Worm (Caenorhabditis elegans) whole organism, L4 larva: ENCODE results near the gene T20B3.1.

Experiments used
- Y105C5A.15 ChIP-seq: fragments of 200-800 bp; sonication (Bioruptor generic); IDR thresholded peaks from 2 replicates; pipeline ENCODE4 v1.3.6; 2022; ENCODE audit warnings: missing genetic modification characterization, missing compliant biosample characterization
- Y48G9A.11 ChIP-seq: fragments of 200-800 bp; sonication (Bioruptor generic); IDR thresholded peaks from 2 replicates; pipeline ENCODE4 v1.3.6; 2022; ENCODE audit warnings: missing genetic modification reagents, missing genetic modification characterization, missing compliant biosample characterization
- ZK337.2 ChIP-seq: fragments of 200-800 bp; sonication (Bioruptor generic); IDR thresholded peaks from 2 replicates; pipeline ENCODE4 v1.3.6; 2022; ENCODE audit warnings: missing genetic modification reagents, missing genetic modification characterization, missing compliant biosample characterization
- ZK546.5 ChIP-seq, 2 experiments: sonication (generic microtip); optimal IDR thresholded peaks; 2 replicates each; lab custom pipeline; 2017; ENCODE audit warnings: missing biosample characterization in 2 of 2, missing genetic modification characterization in 2 of 2
- aha-1 ChIP-seq: fragments of 150-350 bp; peaks from one replicate; lab custom pipeline; 2014; ENCODE audit warnings: missing biosample characterization, missing genetic modification characterization
- arid-1 ChIP-seq: fragments of 200-800 bp; sonication (Bioruptor generic); conservative IDR thresholded peaks from 2 replicates; pipeline ENCODE4 v1.3.6; 2022; ENCODE audit warnings: missing genetic modification reagents, missing genetic modification characterization, missing compliant biosample characterization
- ceh-20 ChIP-seq: fragments of 200-800 bp; sonication (Bioruptor generic); IDR thresholded peaks from 2 replicates; pipeline ENCODE4 v1.3.6; 2022; ENCODE audit warnings: missing genetic modification reagents, missing genetic modification characterization, missing compliant biosample characterization
- ceh-82 ChIP-seq: sonication (generic microtip); optimal IDR thresholded peaks from 2 replicates; lab custom pipeline; 2017; ENCODE audit warnings: missing biosample characterization, missing genetic modification characterization
- ctbp-1 ChIP-seq: fragments of 200-800 bp; sonication (Bioruptor generic); IDR thresholded peaks from 2 replicates; pipeline ENCODE4 v1.3.6; 2022; ENCODE audit warnings: missing genetic modification reagents, missing genetic modification characterization, missing compliant biosample characterization
- daf-12 ChIP-seq: fragments of 150-350 bp; optimal IDR thresholded peaks from 2 replicates; lab custom pipeline; 2014; ENCODE audit warnings: missing biosample characterization, missing genetic modification reagents, missing genetic modification characterization
- daf-8 ChIP-seq: fragments of 200-800 bp; sonication (Bioruptor generic); IDR thresholded peaks from 2 replicates; pipeline ENCODE4 v1.3.6; 2022; ENCODE audit warnings: missing genetic modification characterization, missing compliant biosample characterization
- duxl-1 ChIP-seq: sonication (generic microtip); optimal IDR thresholded peaks from 2 replicates; lab custom pipeline; 2016; ENCODE audit warnings: mild to moderate bottlenecking, missing genetic modification characterization, moderate library complexity, missing compliant biosample characterization; ENCODE audit not compliant: poor library complexity
- dve-1 ChIP-seq: sonication (generic microtip); optimal IDR thresholded peaks from 2 replicates; lab custom pipeline; 2017; ENCODE audit warnings: antibody characterized with exemption, mild to moderate bottlenecking, missing genetic modification characterization, missing compliant biosample characterization; ENCODE audit not compliant: insufficient read depth
- egl-27 ChIP-seq: sonication (generic microtip); optimal IDR thresholded peaks from 3 replicates; lab custom pipeline; 2017; ENCODE audit warnings: missing biosample characterization, missing genetic modification reagents, missing genetic modification characterization
- egl-43 ChIP-seq: fragments of 200-800 bp; sonication (Bioruptor generic); IDR thresholded peaks from 2 replicates; pipeline ENCODE4 v1.3.6; 2022; ENCODE audit warnings: missing genetic modification reagents, missing genetic modification characterization, missing compliant biosample characterization
- gei-8 ChIP-seq: fragments of 200-800 bp; sonication (Bioruptor generic); optimal IDR thresholded peaks from 2 replicates; lab custom pipeline; 2018; ENCODE audit warnings: mild to moderate bottlenecking, missing genetic modification characterization, missing compliant biosample characterization
- hlh-11 ChIP-seq: fragments of 200-800 bp; sonication (Bioruptor generic); optimal IDR thresholded peaks from 2 replicates; lab custom pipeline; 2018; ENCODE audit warnings: mild to moderate bottlenecking, missing genetic modification characterization, missing compliant biosample characterization
- hlh-30 ChIP-seq: sonication (generic microtip); optimal IDR thresholded peaks from 2 replicates; lab custom pipeline; 2017; ENCODE audit warnings: antibody characterized with exemption, mild to moderate bottlenecking, missing genetic modification characterization, missing compliant biosample characterization; ENCODE audit not compliant: insufficient read depth
- lin-13 ChIP-seq: fragments of 150-350 bp; optimal IDR thresholded peaks from 2 replicates; lab custom pipeline; 2014; ENCODE audit warnings: missing biosample characterization, missing genetic modification reagents, missing genetic modification characterization
- lin-29 ChIP-seq: fragments of 200-800 bp; sonication (Bioruptor generic); IDR thresholded peaks from 2 replicates; pipeline ENCODE4 v1.3.6; 2022; ENCODE audit warnings: missing genetic modification reagents, missing genetic modification characterization, missing compliant biosample characterization
- lin-38 ChIP-seq: fragments of 200-800 bp; sonication (Bioruptor generic); IDR thresholded peaks from 2 replicates; pipeline ENCODE4 v1.3.6; 2022; ENCODE audit warnings: missing genetic modification reagents, missing genetic modification characterization, missing compliant biosample characterization
- lin-39 ChIP-seq: fragments of 150-350 bp; optimal IDR thresholded peaks from 2 replicates; lab custom pipeline; 2014; ENCODE audit warnings: missing biosample characterization, missing genetic modification reagents, missing genetic modification characterization
- lsy-2 ChIP-seq, 2 experiments: fragments of 150-350 bp in 1 of 2; sonication (generic microtip) in 1 of 2; optimal IDR thresholded peaks; 2 replicates each; lab custom pipeline; 2014 to 2017; ENCODE audit warnings: missing biosample characterization in 2 of 2, missing genetic modification characterization in 2 of 2
- madf-5 ChIP-seq, 2 experiments: fragments of 200-800 bp; sonication (Bioruptor generic); IDR thresholded peaks; 2 replicates each; pipeline ENCODE4 v1.3.6; 2022; ENCODE audit warnings: missing compliant biosample characterization in 2 of 2, missing genetic modification characterization in 2 of 2
- mdt-29 ChIP-seq: fragments of 200-800 bp; sonication (Bioruptor generic); IDR thresholded peaks from 2 replicates; pipeline ENCODE4 v1.3.6; 2022; ENCODE audit warnings: missing genetic modification reagents, missing genetic modification characterization, missing compliant biosample characterization
- mxl-2 ChIP-seq: fragments of 200-800 bp; sonication (Bioruptor generic); conservative IDR thresholded peaks from 2 replicates; pipeline ENCODE4 v1.3.6; 2022; ENCODE audit warnings: missing genetic modification reagents, missing genetic modification characterization, missing compliant biosample characterization
- nhr-28 ChIP-seq: fragments of 150-350 bp; optimal IDR thresholded peaks from 2 replicates; lab custom pipeline; 2014; ENCODE audit warnings: missing biosample characterization, missing genetic modification characterization
- nhr-41 ChIP-seq: fragments of 200-800 bp; sonication (Bioruptor generic); IDR thresholded peaks from 2 replicates; pipeline ENCODE4 v1.3.6; 2022; ENCODE audit warnings: missing genetic modification reagents, missing genetic modification characterization, missing compliant biosample characterization
- nhr-42 ChIP-seq: fragments of 200-800 bp; sonication (Bioruptor generic); IDR thresholded peaks from 2 replicates; pipeline ENCODE4 v1.3.6; 2022; ENCODE audit warnings: missing genetic modification characterization, missing compliant biosample characterization
- pha-4 ChIP-seq, 2 experiments: fragments of 150-350 bp in 1 of 2; fragments of 200-800 bp in 1 of 2; sonication (Bioruptor generic) in 1 of 2; IDR thresholded peaks in 1 of 2; optimal IDR thresholded peaks in 1 of 2; 2 replicates each; pipeline versions ENCODE4 v1.3.6 to Lab custom; 2014 to 2022; ENCODE audit warnings: missing genetic modification characterization in 2 of 2, missing genetic modification reagents in 2 of 2, missing biosample characterization in 1 of 2, missing compliant biosample characterization in 1 of 2
- php-3 ChIP-seq: fragments of 200-800 bp; sonication (Bioruptor generic); IDR thresholded peaks from 2 replicates; pipeline ENCODE4 v1.3.6; 2022; ENCODE audit warnings: missing genetic modification reagents, missing genetic modification characterization, missing compliant biosample characterization
- set-16 ChIP-seq: fragments of 200-800 bp; sonication (Bioruptor generic); IDR thresholded peaks from 2 replicates; pipeline ENCODE4 v1.3.6; 2022; ENCODE audit warnings: missing genetic modification reagents, missing genetic modification characterization, missing compliant biosample characterization
- unc-62 ChIP-seq, 3 experiments: fragments of 150-350 bp in 1 of 3; sonication (generic microtip); optimal IDR thresholded peaks in 2 of 3; peaks in 1 of 3; 1 replicate in 1 of 3; 2 replicates in 2 of 3; lab custom pipeline; 2014 to 2017; ENCODE audit warnings: missing biosample characterization in 3 of 3, missing genetic modification characterization in 3 of 3, missing genetic modification reagents in 3 of 3, missing genotype in 1 of 3
- zfp-3 ChIP-seq: fragments of 200-800 bp; sonication (Bioruptor generic); conservative IDR thresholded peaks from 2 replicates; pipeline ENCODE4 v1.3.6; 2022; ENCODE audit warnings: missing genetic modification reagents, missing genetic modification characterization, missing compliant biosample characterization
- zip-11 ChIP-seq: fragments of 200-800 bp; sonication (Bioruptor generic); IDR thresholded peaks from 2 replicates; pipeline ENCODE4 v1.3.6; 2022; ENCODE audit warnings: missing genetic modification characterization, missing compliant biosample characterization
- zip-2 ChIP-seq: fragments of 150-350 bp; optimal IDR thresholded peaks from 2 replicates; lab custom pipeline; 2014; ENCODE audit warnings: missing biosample characterization, missing genetic modification characterization

T20B3.1 gene

DNA sequence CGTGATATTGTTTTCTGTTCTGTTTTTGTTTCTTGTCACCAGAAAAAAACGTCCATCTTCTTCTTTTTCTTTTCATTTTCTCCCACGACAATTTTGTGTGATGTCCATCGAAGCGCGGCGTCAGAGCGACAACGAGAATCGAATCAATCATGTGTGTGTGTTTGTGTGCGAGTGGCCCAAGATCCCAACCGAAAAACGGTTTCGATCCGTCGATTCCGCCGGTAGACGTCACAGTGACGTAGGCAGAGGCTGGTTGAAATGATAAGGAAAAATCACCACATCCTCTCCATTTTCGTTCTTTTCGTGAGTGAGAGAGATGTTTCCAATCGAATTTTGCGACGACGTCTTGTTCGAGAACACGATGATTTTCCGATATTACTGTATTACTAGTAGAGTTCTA lies 34.8 kb upstream of the T20B3.1 start:
- TF ChIP-seq nhr-28 (peak; percentile 52), egl-27 (no peak), hlh-11 (tag; lab: Kevin White, UChicago) (peak; percentile 36), arid-1 (GFP tag; lab: Robert Waterston, UW) (no peak), ceh-20 (GFP tag; lab: Robert Waterston, UW) (no peak), lsy-2 (tag; optimal IDR thresholded peaks at IDR 0.05; lab: Kevin White, UChicago) (no peak), nhr-42 (GFP tag; lab: Robert Waterston, UW) (no peak), ctbp-1 (GFP tag; lab: Robert Waterston, UW) (no peak), Y105C5A.15 (no peak), Y48G9A.11 (GFP tag; lab: Robert Waterston, UW) (no peak), daf-12 (tag; lab: Kevin White, UChicago) (no peak), php-3 (GFP tag; lab: Robert Waterston, UW) (no peak), daf-8 (GFP tag; lab: Robert Waterston, UW) (no peak), lin-13 (GFP tag; lab: Kevin White, UChicago) (no peak), lin-29 (GFP tag; lab: Robert Waterston, UW) (no peak), madf-5 (GFP tag; IDR thresholded peaks at IDR 0.05; lab: Robert Waterston, UW) (no peak), dve-1 (no peak), lin-38 (GFP tag; lab: Robert Waterston, UW) (no peak), zfp-3 (GFP tag; lab: Robert Waterston, UW) (0 out of 2 replicates have a peak, but pooled peaks have one; percentile 19), unc-62 (GFP tag; optimal IDR thresholded peaks at IDR 0.05 in 1 of 2; lab: Kevin White, UChicago) (no peak), unc-62 (tag; optimal IDR thresholded peaks at IDR 0.05; lab: Kevin White, UChicago) (no peak), nhr-41 (GFP tag; lab: Robert Waterston, UW) (no peak), ZK546.5 (tag; optimal IDR thresholded peaks at IDR 0.05; lab: Kevin White, UChicago) (no peak), gei-8 (GFP tag; lab: Kevin White, UChicago) (no peak), ceh-82 (tag; lab: Kevin White, UChicago) (no peak), pha-4 (GFP tag; IDR thresholded peaks at IDR 0.05; lab: Robert Waterston, UW) (no peak), pha-4 (tag; optimal IDR thresholded peaks at IDR 0.05; lab: Kevin White, UChicago) (no peak), mdt-29 (GFP tag; lab: Robert Waterston, UW) (no peak), duxl-1 (peak; percentile 33), hlh-30 (tag; lab: Kevin White, UChicago) (peak; percentile 39), lin-39 (tag; lab: Kevin White, UChicago) (no peak)

DNA sequence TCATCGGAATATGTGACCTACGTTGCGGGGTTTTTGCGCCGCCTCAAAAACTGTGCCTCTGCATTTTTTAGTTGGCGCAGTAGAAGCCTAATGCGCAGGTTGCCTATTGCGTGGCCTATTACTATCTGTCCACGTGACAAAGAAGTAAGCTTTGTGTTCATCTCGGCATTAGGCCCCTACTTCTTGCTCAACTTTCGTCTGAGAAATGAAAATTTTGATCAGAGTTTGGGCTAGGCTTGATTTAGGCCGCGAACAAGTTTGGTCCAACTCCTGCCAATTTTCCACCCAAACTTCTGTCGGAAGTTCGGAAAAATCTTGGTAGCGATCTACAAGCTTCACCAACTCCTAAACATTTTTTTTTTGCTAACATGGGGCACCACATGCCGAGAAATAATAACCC lies 33.4 kb upstream of the T20B3.1 start:
- no peak for TF ChIP-seq egl-43 (GFP tag; lab: Robert Waterston, UW)
- peak; percentile 92 for TF ChIP-seq aha-1 (tag; lab: Kevin White, UChicago)
- no peak for TF ChIP-seq ZK546.5 (tag; optimal IDR thresholded peaks at IDR 0.05; lab: Kevin White, UChicago)
- TF ChIP-seq, all 104 proteins: peak for 1

ce11 chrV:16784806-16785205 lies 30.6 kb upstream of the T20B3.1 start:
- TF ChIP-seq set-16 (GFP tag; lab: Robert Waterston, UW) (peak; percentile 85), mxl-2 (GFP tag; lab: Robert Waterston, UW) (no peak)

- TF ChIP-seq aha-1 (tag; lab: Kevin White, UChicago) (peak; percentile 57), hlh-30 (tag; lab: Kevin White, UChicago) (no peak), zip-11 (GFP tag; lab: Robert Waterston, UW) (no peak), ZK337.2 (no peak), nhr-41 (GFP tag; lab: Robert Waterston, UW) (no peak), daf-8 (GFP tag; lab: Robert Waterston, UW) (no peak), zip-2 (tag; lab: Kevin White, UChicago) (no peak), unc-62 (GFP tag; optimal IDR thresholded peaks at IDR 0.05 in 1 of 2; lab: Kevin White, UChicago) (peak in 1 of 2 experiments; percentile 21), unc-62 (tag; optimal IDR thresholded peaks at IDR 0.05; lab: Kevin White, UChicago) (no peak)
These were observed 29.3 kb upstream of the T20B3.1 start for ce11 chrV:16786012-16786411.
